Worm (Caenorhabditis elegans) whole organism, late embryonic: ENCODE data around the gene Y37B11A.3.

Source experiments
- C08G9.2 ChIP-seq: sonication (generic microtip); optimal IDR thresholded peaks from 2 replicates; lab custom pipeline; 2016; ENCODE audit warnings: mild to moderate bottlenecking, missing genetic modification characterization, moderate library complexity, missing compliant biosample characterization
- F13H6.1 ChIP-seq: sonication (generic microtip); optimal IDR thresholded peaks from 2 replicates; lab custom pipeline; 2016; ENCODE audit warnings: missing genetic modification characterization, missing compliant biosample characterization
- ama-1 ChIP-seq: fragments of 150-350 bp; optimal IDR thresholded peaks from 2 replicates; lab custom pipeline; 2014
- ceh-14 ChIP-seq: sonication (generic microtip); optimal IDR thresholded peaks from 2 replicates; lab custom pipeline; 2016; ENCODE audit warnings: missing genotype, missing genetic modification characterization, missing compliant biosample characterization
- ceh-18 ChIP-seq: sonication (generic microtip); optimal IDR thresholded peaks from 2 replicates; lab custom pipeline; 2016; ENCODE audit warnings: missing genetic modification characterization, missing compliant biosample characterization
- ceh-19 ChIP-seq: fragments of 200-800 bp; sonication (Bioruptor generic); optimal IDR thresholded peaks from 2 replicates; lab custom pipeline; 2018; ENCODE audit warnings: mild to moderate bottlenecking, missing genetic modification characterization, missing compliant biosample characterization
- ceh-2 ChIP-seq: sonication (generic microtip); optimal IDR thresholded peaks from 2 replicates; lab custom pipeline; 2016; ENCODE audit warnings: missing genotype, missing genetic modification characterization, missing compliant biosample characterization
- ceh-22 ChIP-seq: sonication (generic microtip); optimal IDR thresholded peaks from 2 replicates; lab custom pipeline; 2017; ENCODE audit warnings: missing biosample characterization, missing genetic modification characterization
- ceh-24 ChIP-seq: sonication (generic microtip); optimal IDR thresholded peaks from 2 replicates; lab custom pipeline; 2016; ENCODE audit warnings: mild to moderate bottlenecking, missing genetic modification characterization, missing compliant biosample characterization
- ceh-30 ChIP-seq: fragments of 150-350 bp; optimal IDR thresholded peaks from 2 replicates; lab custom pipeline; 2014; ENCODE audit warnings: missing biosample characterization, missing genetic modification characterization
- ceh-31 ChIP-seq: sonication (generic microtip); optimal IDR thresholded peaks from 2 replicates; lab custom pipeline; 2016; ENCODE audit warnings: missing genetic modification characterization, missing compliant biosample characterization
- ceh-6 ChIP-seq: fragments of 200-800 bp; sonication (Bioruptor generic); optimal IDR thresholded peaks from 2 replicates; lab custom pipeline; 2018; ENCODE audit warnings: mild to moderate bottlenecking, missing genetic modification characterization, missing compliant biosample characterization
- ceh-9 ChIP-seq: sonication (generic microtip); optimal IDR thresholded peaks from 2 replicates; lab custom pipeline; 2016; ENCODE audit warnings: mild to moderate bottlenecking, missing genetic modification characterization, inconsistent platforms, missing compliant biosample characterization
- che-1 ChIP-seq: sonication (generic microtip); optimal IDR thresholded peaks from 2 replicates; lab custom pipeline; 2016; ENCODE audit warnings: mild to moderate bottlenecking, missing genetic modification characterization, missing compliant biosample characterization
- dmd-4 ChIP-seq: sonication (generic microtip); optimal IDR thresholded peaks from 2 replicates; lab custom pipeline; 2016; ENCODE audit warnings: borderline replicate concordance, missing genetic modification characterization, missing compliant biosample characterization
- elt-2 ChIP-seq: sonication (generic microtip); optimal IDR thresholded peaks from 2 replicates; lab custom pipeline; 2016; ENCODE audit warnings: missing genetic modification reagents, missing genetic modification characterization, missing compliant biosample characterization
- elt-4 ChIP-seq: sonication (generic microtip); optimal IDR thresholded peaks from 2 replicates; lab custom pipeline; 2016; ENCODE audit warnings: missing genetic modification characterization, missing compliant biosample characterization
- ets-4 ChIP-seq: sonication (generic microtip); optimal IDR thresholded peaks from 2 replicates; lab custom pipeline; 2016; ENCODE audit warnings: missing genetic modification characterization, missing compliant biosample characterization
- fkh-10 ChIP-seq: fragments of 150-350 bp; optimal IDR thresholded peaks from 2 replicates; lab custom pipeline; 2014; ENCODE audit warnings: missing biosample characterization, missing genetic modification reagents, missing genetic modification characterization
- fkh-6 ChIP-seq: sonication (generic microtip); optimal IDR thresholded peaks from 2 replicates; lab custom pipeline; 2016; ENCODE audit warnings: missing genetic modification characterization, missing compliant biosample characterization
- gmeb-2 ChIP-seq: sonication (generic microtip); optimal IDR thresholded peaks from 2 replicates; lab custom pipeline; 2016; ENCODE audit warnings: missing genetic modification characterization, inconsistent platforms, missing compliant biosample characterization
- hlh-13 ChIP-seq: fragments of 200-800 bp; sonication (Bioruptor generic); optimal IDR thresholded peaks from 2 replicates; lab custom pipeline; 2018; ENCODE audit warnings: mild to moderate bottlenecking, missing genetic modification characterization, missing compliant biosample characterization
- hlh-30 ChIP-seq: sonication (generic microtip); optimal IDR thresholded peaks from 2 replicates; lab custom pipeline; 2017; ENCODE audit warnings: antibody characterized with exemption, missing genetic modification characterization, missing compliant biosample characterization; ENCODE audit not compliant: insufficient read depth
- hlh-6 ChIP-seq: sonication (generic microtip); optimal IDR thresholded peaks from 2 replicates; lab custom pipeline; 2016; ENCODE audit warnings: missing genotype, missing genetic modification characterization, missing compliant biosample characterization
- lin-11 ChIP-seq: fragments of 200-800 bp; sonication (Bioruptor generic); optimal IDR thresholded peaks from 2 replicates; lab custom pipeline; 2018; ENCODE audit warnings: mild to moderate bottlenecking, missing genetic modification characterization, missing compliant biosample characterization
- madf-2 ChIP-seq: sonication (generic microtip); optimal IDR thresholded peaks from 2 replicates; lab custom pipeline; 2017; ENCODE audit warnings: missing genetic modification characterization, missing compliant biosample characterization
- nfya-1 ChIP-seq: sonication (generic microtip); optimal IDR thresholded peaks from 2 replicates; lab custom pipeline; 2017; ENCODE audit warnings: missing genetic modification characterization, mild to moderate bottlenecking, missing compliant biosample characterization, antibody characterized with exemption, moderate library complexity
- nhr-11 ChIP-seq: fragments of 150-350 bp; optimal IDR thresholded peaks from 2 replicates; lab custom pipeline; 2014; ENCODE audit warnings: missing biosample characterization, missing genetic modification characterization
- pha-4 ChIP-seq: fragments of 150-350 bp; optimal IDR thresholded peaks from 2 replicates; lab custom pipeline; 2018; ENCODE audit warnings: missing biosample characterization, missing genetic modification reagents, missing genetic modification characterization
- ref-2 ChIP-seq: sonication (generic microtip); optimal IDR thresholded peaks from 2 replicates; lab custom pipeline; 2016; ENCODE audit warnings: missing genetic modification characterization, missing compliant biosample characterization
- sdc-2 ChIP-seq: sonication (generic microtip); optimal IDR thresholded peaks from 2 replicates; lab custom pipeline; 2016; ENCODE audit warnings: missing genotype, missing genetic modification characterization, missing compliant biosample characterization
- sox-2 ChIP-seq: fragments of 200-800 bp; sonication (Bioruptor generic); IDR thresholded peaks from 2 replicates; pipeline ENCODE4 v1.3.6; 2022; ENCODE audit warnings: missing genetic modification reagents, missing genetic modification characterization, missing compliant biosample characterization
- syd-9 ChIP-seq: sonication (generic microtip); optimal IDR thresholded peaks from 2 replicates; lab custom pipeline; 2016; ENCODE audit warnings: mild to moderate bottlenecking, missing genetic modification characterization, moderate library complexity, missing compliant biosample characterization
- ttx-3 ChIP-seq: sonication (generic microtip); optimal IDR thresholded peaks from 2 replicates; lab custom pipeline; 2016; ENCODE audit warnings: missing genetic modification reagents, missing genetic modification characterization, missing compliant biosample characterization
- unc-42 ChIP-seq: sonication (generic microtip); optimal IDR thresholded peaks from 2 replicates; lab custom pipeline; 2016; ENCODE audit warnings: missing genotype, missing genetic modification characterization, missing compliant biosample characterization
- unc-55 ChIP-seq: sonication (generic microtip); optimal IDR thresholded peaks from 2 replicates; lab custom pipeline; 2017; ENCODE audit warnings: missing biosample characterization, missing genetic modification reagents, missing genetic modification characterization
- ztf-16 ChIP-seq: sonication (generic microtip); optimal IDR thresholded peaks from 2 replicates; lab custom pipeline; 2017; ENCODE audit warnings: missing genetic modification characterization, missing compliant biosample characterization

The Y37B11A.3 gene

DNA sequence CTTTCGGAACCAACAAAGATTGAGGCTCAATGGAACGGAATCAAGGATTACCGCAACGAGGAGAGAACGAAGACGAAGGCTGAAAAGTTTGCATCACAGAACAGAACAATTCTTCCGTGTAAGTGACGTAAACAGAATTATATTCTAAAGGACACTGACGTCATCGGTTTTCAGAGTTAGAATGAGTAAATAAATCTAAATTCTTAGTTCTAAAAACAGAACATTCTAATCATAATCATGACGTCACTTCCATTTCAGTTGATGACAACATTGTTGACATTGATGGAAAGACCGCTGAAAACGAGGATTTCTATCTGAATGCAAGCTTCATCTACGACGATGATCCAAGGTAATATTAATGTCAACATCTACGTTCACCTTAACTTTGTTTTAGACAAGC is 21.1 kb downstream of the Y37B11A.3 start:
- no peak for TF ChIP-seq hlh-30 (tag; lab: Kevin White, UChicago)
- TF ChIP-seq ttx-3 (tag; lab: Kevin White, UChicago) = no peak
- TF ChIP-seq unc-55 = no peak
- no peak for TF ChIP-seq C08G9.2 (tag; lab: Kevin White, UChicago)
- TF ChIP-seq fkh-6 (tag; lab: Kevin White, UChicago) = no peak
- TF ChIP-seq ceh-18 (tag; lab: Kevin White, UChicago) = no peak
- no peak for TF ChIP-seq sox-2 (GFP tag; lab: Robert Waterston, UW)
- TF ChIP-seq elt-2 (tag; lab: Kevin White, UChicago) = no peak
- TF ChIP-seq ceh-14 (tag; lab: Kevin White, UChicago) = no peak
- TF ChIP-seq ceh-2 (tag; lab: Kevin White, UChicago) = no peak
- no peak for TF ChIP-seq che-1
- TF ChIP-seq unc-42 = no peak

DNA sequence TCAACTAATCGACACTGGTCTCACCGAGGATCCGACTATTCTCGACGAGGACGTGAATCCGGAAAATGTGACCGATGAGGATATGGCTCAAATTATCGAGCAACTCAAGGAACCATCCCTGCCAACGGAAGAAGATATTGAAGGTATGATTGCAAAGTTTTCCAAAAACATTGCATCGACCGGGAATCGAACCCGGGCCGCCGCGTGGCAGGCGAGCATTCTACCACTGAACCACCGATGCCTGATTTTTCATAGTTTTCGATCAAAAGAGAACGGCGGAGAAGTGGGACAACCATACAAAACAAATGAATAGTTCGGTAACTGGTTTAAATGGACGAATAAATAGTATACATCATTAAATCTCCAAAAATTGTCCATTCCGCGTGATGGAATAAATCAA is 23.2 kb downstream of the Y37B11A.3 start:
- no peak for TF ChIP-seq nhr-11 (tag; lab: Kevin White, UChicago)
- TF ChIP-seq che-1 = no peak

DNA sequence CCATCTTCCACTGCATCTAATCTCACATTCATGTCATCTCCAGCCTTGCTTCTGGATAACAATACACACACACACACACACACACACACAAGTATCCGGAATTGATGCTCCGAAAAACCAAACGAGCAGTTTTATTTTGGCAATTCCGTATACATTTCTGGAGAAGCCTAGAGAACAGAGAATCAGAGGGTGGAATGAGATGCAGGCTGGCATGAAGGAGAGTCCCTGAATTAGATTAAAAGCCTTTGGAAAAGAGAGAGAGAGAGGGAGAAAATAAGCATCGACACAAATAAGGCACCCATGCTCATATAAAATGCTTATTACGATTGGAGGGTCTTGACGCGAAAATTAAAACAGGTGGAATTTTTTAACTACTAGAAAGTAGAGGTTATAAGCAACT is 24.4 kb downstream of the Y37B11A.3 start:
- TF ChIP-seq ceh-14 (tag; lab: Kevin White, UChicago) (no peak), ceh-31 (tag; lab: Kevin White, UChicago) (peak; percentile 13), unc-42 (peak; percentile 73), pha-4 (tag; lab: Kevin White, UChicago) (no peak)

DNA sequence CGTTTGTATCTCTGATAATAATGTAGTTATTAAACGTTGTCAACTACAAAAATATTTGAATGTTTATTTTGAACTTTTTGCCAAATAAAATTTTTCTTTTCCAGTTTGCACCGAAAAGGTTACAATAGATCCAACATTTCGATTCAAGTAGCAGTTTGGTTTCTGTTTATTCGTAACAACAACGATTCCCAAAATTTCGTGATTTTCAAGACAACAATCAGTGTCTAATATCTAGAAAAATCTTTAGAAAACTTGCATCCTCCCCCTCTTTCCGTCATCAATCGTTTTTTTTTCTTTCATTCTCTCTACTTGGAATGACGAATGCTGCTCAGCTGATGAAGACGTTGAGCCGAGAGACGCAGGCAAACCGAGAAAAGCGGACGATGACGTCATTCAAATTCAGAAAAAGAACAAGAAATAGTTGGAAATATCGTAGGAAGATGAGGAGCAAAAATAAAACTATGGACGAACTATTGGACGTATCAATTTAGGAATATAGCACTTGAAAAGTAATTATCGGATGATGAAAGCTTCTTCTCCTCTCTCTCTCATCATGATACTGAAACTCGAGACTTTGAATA is 26.5 kb downstream of the Y37B11A.3 start:
- no peak for TF ChIP-seq fkh-6 (tag; lab: Kevin White, UChicago)
- no peak for TF ChIP-seq sdc-2 (tag; lab: Kevin White, UChicago)
- no peak for TF ChIP-seq syd-9 (tag; lab: Kevin White, UChicago)
- TF ChIP-seq elt-4 (tag; lab: Kevin White, UChicago) = no peak

DNA sequence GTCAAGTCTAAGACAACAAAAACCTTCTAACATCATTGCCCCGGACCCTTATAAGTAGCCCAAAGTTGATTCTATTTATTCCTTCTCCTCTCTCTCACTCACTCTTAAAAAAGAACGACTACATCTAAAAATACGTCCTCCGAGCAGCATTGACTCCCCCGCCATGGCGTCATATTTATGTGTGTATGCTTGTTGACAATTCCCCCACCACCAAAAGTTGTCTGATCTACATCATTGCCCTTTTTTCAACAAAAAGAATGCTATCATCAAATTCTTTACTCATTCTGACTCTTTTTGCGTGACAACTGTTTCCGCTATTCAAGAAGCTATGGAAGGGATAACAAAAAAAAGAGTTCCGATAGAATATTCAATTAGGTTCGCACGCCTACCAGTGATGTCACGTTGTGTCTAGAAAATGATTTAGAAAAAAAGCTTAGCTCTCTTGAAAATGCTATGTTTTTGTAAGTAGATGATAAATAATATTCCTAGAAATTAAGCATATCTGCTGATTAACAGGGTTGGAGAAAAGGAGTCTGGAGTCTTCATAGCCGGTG is 27.6 kb downstream of the Y37B11A.3 start:
- TF ChIP-seq unc-42 = peak; percentile 23
- no peak for TF ChIP-seq F13H6.1 (tag; lab: Kevin White, UChicago)

DNA sequence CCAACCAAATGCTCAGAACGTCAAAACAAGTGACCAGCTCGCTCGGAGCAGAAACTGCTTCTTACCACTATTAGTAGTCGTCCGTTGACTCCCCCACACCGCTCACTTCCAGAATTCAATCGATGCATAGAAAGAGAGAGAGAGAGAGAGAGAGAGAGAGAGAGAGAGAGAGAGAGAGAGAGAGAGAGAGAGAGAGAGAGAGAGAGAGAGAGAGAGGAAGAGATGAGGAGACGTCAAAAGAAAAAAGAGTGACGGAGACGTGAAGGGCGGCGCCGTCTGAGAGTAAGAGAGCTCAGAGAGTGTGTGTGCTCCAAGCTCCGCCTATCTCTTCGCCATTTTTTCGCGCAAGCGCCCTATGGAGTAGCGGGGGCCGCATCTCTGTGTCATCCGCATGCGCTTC is 29.9 kb downstream of the Y37B11A.3 start, which contains the start of gene ida-1:
ida-1 (plus strand) TSS at position 336 of the 400 bp plus-strand sequence.
- TF ChIP-seq ztf-16 = no peak
- no peak for TF ChIP-seq F13H6.1 (tag; lab: Kevin White, UChicago)
- TF ChIP-seq ceh-19 (GFP tag; lab: Kevin White, UChicago) = no peak
- peak; percentile 3 for TF ChIP-seq hlh-13 (GFP tag; lab: Kevin White, UChicago)
- no peak for TF ChIP-seq fkh-6 (tag; lab: Kevin White, UChicago)
- TF ChIP-seq C08G9.2 (tag; lab: Kevin White, UChicago) = no peak
- no peak for TF ChIP-seq hlh-6
- TF ChIP-seq lin-11 (tag; lab: Kevin White, UChicago) = no peak
- TF ChIP-seq unc-55 = peak; percentile 36
- no peak for TF ChIP-seq gmeb-2 (tag; lab: Kevin White, UChicago)
- no peak for TF ChIP-seq ceh-22 (tag; lab: Kevin White, UChicago)
- no peak for TF ChIP-seq ama-1 (lab: Kevin White, UChicago)
- TF ChIP-seq ceh-24 (tag; lab: Kevin White, UChicago) = no peak
- TF ChIP-seq nfya-1 = peak; percentile 36

DNA sequence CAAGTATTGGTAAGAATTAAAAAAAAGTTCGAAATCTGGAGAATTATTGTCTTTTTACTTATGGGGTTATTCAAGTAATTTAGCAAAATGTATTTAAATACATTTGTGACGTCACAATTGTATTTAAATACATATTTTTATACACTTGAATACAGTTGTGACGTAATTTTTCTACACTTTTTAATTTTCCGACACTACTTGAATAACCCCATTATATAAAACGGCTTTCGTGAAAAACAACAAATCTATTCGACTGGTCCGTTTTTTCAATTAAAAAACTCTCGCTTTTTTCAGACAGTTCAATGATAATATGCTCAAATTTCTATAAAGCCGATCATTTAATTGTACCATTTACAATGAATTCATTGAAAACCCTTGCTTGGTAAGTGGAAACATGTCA is 34.6 kb downstream of the Y37B11A.3 start:
- TF ChIP-seq unc-42 = no peak
- TF ChIP-seq madf-2 (tag; lab: Kevin White, UChicago) = no peak
- TF ChIP-seq ref-2 (tag; lab: Kevin White, UChicago) = no peak
- no peak for TF ChIP-seq ets-4 (tag; lab: Kevin White, UChicago)
- TF ChIP-seq elt-2 (tag; lab: Kevin White, UChicago) = no peak
- TF ChIP-seq ceh-22 (tag; lab: Kevin White, UChicago) = no peak
- TF ChIP-seq C08G9.2 (tag; lab: Kevin White, UChicago) = no peak
- TF ChIP-seq ceh-2 (tag; lab: Kevin White, UChicago) = no peak
- no peak for TF ChIP-seq sox-2 (GFP tag; lab: Robert Waterston, UW)
- no peak for TF ChIP-seq ceh-9 (tag; lab: Kevin White, UChicago)
- TF ChIP-seq syd-9 (tag; lab: Kevin White, UChicago) = no peak
- TF ChIP-seq ceh-6 (GFP tag; lab: Kevin White, UChicago) = no peak
- TF ChIP-seq che-1 = no peak
- TF ChIP-seq ceh-30 (tag; lab: Kevin White, UChicago) = no peak
- TF ChIP-seq fkh-10 (GFP tag; lab: Kevin White, UChicago) = no peak
- TF ChIP-seq dmd-4 (tag; lab: Kevin White, UChicago) = no peak
- no peak for TF ChIP-seq nfya-1
